Fruit fly (Drosophila melanogaster) whole organism, embryonic: ENCODE results near the gene CG3040.
A peak's percentile ranks its signal among the peaks of the same experiment; 100 is the strongest.

Experiments used
- Blimp-1 ChIP-seq: fragments of 200-800 bp; sonication (Bioruptor generic); optimal IDR thresholded peaks from 3 replicates; lab custom pipeline; 2018; ENCODE audit warnings: missing biosample characterization, missing genetic modification characterization, mild to moderate bottlenecking, moderate library complexity, missing genetic modification reagents
- CG10565 ChIP-seq: fragments of 200-800 bp; sonication (Bioruptor generic); optimal IDR thresholded peaks from 3 replicates; lab custom pipeline; 2016; ENCODE audit warnings: missing biosample characterization, mild to moderate bottlenecking, missing genetic modification characterization
- CG10654 ChIP-seq: fragments of 200-800 bp; sonication (Bioruptor generic); optimal IDR thresholded peaks from 2 replicates; lab custom pipeline; 2016; ENCODE audit warnings: missing biosample characterization, missing genetic modification characterization
- CG11247 ChIP-seq: fragments of 200-800 bp; sonication (Bioruptor generic); IDR thresholded peaks from 2 replicates; pipeline ENCODE4 v1.3.6; 2022; ENCODE audit warnings: missing biosample characterization, missing genetic modification characterization
- CG11696 ChIP-seq: fragments of 200-800 bp; sonication (Bioruptor generic); IDR thresholded peaks from 2 replicates; pipeline ENCODE4 v1.3.6; 2022; ENCODE audit warnings: missing biosample characterization, missing genetic modification characterization
- CG1233 ChIP-seq: fragments of 200-800 bp; sonication (Bioruptor generic); optimal IDR thresholded peaks from 4 replicates; lab custom pipeline; 2018; ENCODE audit warnings: missing biosample characterization, mild to moderate bottlenecking, missing genetic modification characterization
- CG13296 ChIP-seq: fragments of 200-800 bp; sonication (Bioruptor generic); optimal IDR thresholded peaks from 3 replicates; lab custom pipeline; 2018; ENCODE audit warnings: missing biosample characterization, mild to moderate bottlenecking, missing genetic modification characterization
- CG13894 ChIP-seq: fragments of 200-800 bp; sonication (Bioruptor generic); optimal IDR thresholded peaks from 3 replicates; lab custom pipeline; 2018; ENCODE audit warnings: missing biosample characterization, mild to moderate bottlenecking, missing genetic modification characterization, moderate library complexity
- CG15479 ChIP-seq: fragments of 200-800 bp; sonication (Bioruptor generic); optimal IDR thresholded peaks from 3 replicates; lab custom pipeline; 2019; ENCODE audit warnings: missing biosample characterization, mild to moderate bottlenecking, missing genetic modification characterization, moderate library complexity
- CG16815 ChIP-seq: fragments of 200-800 bp; sonication (Bioruptor generic); optimal IDR thresholded peaks from 3 replicates; lab custom pipeline; 2017; ENCODE audit warnings: missing biosample characterization, mild to moderate bottlenecking, missing genetic modification characterization
- CG31441 ChIP-seq: fragments of 200-800 bp; sonication (Bioruptor generic); IDR thresholded peaks from 2 replicates; pipeline ENCODE4 v1.3.6; 2022; ENCODE audit warnings: missing biosample characterization, missing genetic modification characterization
- CG32772 ChIP-seq: fragments of 200-800 bp; sonication (Bioruptor generic); IDR thresholded peaks from 2 replicates; pipeline ENCODE4 v1.3.6; 2022; ENCODE audit warnings: missing biosample characterization, missing genetic modification characterization
- CG33213 ChIP-seq: fragments of 200-800 bp; sonication (Bioruptor generic); optimal IDR thresholded peaks from 3 replicates; lab custom pipeline; 2016; ENCODE audit warnings: missing biosample characterization, missing genetic modification characterization
- CG3407 ChIP-seq: fragments of 200-800 bp; sonication (Bioruptor generic); optimal IDR thresholded peaks from 2 replicates; lab custom pipeline; 2018; ENCODE audit warnings: missing biosample characterization, mild to moderate bottlenecking, missing genetic modification characterization
- CG34376 ChIP-seq: fragments of 200-800 bp; sonication (Bioruptor generic); optimal IDR thresholded peaks from 2 replicates; lab custom pipeline; 2018; ENCODE audit warnings: missing biosample characterization, mild to moderate bottlenecking, missing genetic modification characterization
- CG4360 ChIP-seq: fragments of 200-800 bp; sonication (Bioruptor generic); IDR thresholded peaks from 2 replicates; pipeline ENCODE4 v1.3.6; 2022; ENCODE audit warnings: missing biosample characterization, missing genetic modification characterization
- CG4404 ChIP-seq: fragments of 200-800 bp; sonication (Bioruptor generic); IDR thresholded peaks from 2 replicates; pipeline ENCODE4 v1.3.6; 2022; ENCODE audit warnings: missing biosample characterization, missing genetic modification characterization
- CG7745 ChIP-seq: fragments of 200-800 bp; sonication (Bioruptor generic); optimal IDR thresholded peaks from 2 replicates; lab custom pipeline; 2018; ENCODE audit warnings: missing biosample characterization, mild to moderate bottlenecking, missing genetic modification characterization, moderate library complexity
- CG7839 ChIP-seq: fragments of 200-800 bp; sonication (Bioruptor generic); optimal IDR thresholded peaks from 3 replicates; lab custom pipeline; 2018; ENCODE audit warnings: missing biosample characterization, mild to moderate bottlenecking, missing genetic modification characterization, moderate library complexity
- CG9609 ChIP-seq: fragments of 200-800 bp; sonication (Bioruptor generic); optimal IDR thresholded peaks from 3 replicates; lab custom pipeline; 2016; ENCODE audit warnings: missing biosample characterization, missing genetic modification characterization
- D19B ChIP-seq: fragments of 200-800 bp; sonication (Bioruptor generic); optimal IDR thresholded peaks from 2 replicates; lab custom pipeline; 2017; ENCODE audit warnings: missing biosample characterization, mild to moderate bottlenecking, missing genetic modification characterization
- Ets97D ChIP-seq: fragments of 200-800 bp; sonication (Bioruptor generic); optimal IDR thresholded peaks from 3 replicates; lab custom pipeline; 2016; ENCODE audit warnings: missing biosample characterization, missing genetic modification characterization
- Lhr ChIP-seq: fragments of 200-800 bp; sonication (Bioruptor generic); optimal IDR thresholded peaks from 3 replicates; lab custom pipeline; 2017; ENCODE audit warnings: mild to moderate bottlenecking, missing biosample characterization, missing genetic modification reagents, missing genetic modification characterization
- Mad ChIP-seq: fragments of 200-800 bp; sonication (Bioruptor generic); optimal IDR thresholded peaks from 2 replicates; lab custom pipeline; 2016; ENCODE audit warnings: missing biosample characterization, missing genetic modification characterization
- Oli ChIP-seq: fragments of 200-800 bp; sonication (Bioruptor generic); optimal IDR thresholded peaks from 2 replicates; lab custom pipeline; 2018; ENCODE audit warnings: missing biosample characterization, mild to moderate bottlenecking, missing genetic modification characterization, moderate library complexity
- Rx ChIP-seq: fragments of 200-800 bp; sonication (Bioruptor generic); IDR thresholded peaks from 2 replicates; pipeline ENCODE4 v1.3.6; 2022; ENCODE audit warnings: missing biosample characterization, missing genetic modification characterization
- Sin3A ChIP-seq: fragments of >200 bp; optimal IDR thresholded peaks from 2 replicates; lab custom pipeline; 2018
- Ssrp ChIP-seq: fragments of 200-800 bp; sonication (Bioruptor generic); optimal IDR thresholded peaks from 2 replicates; lab custom pipeline; 2018; ENCODE audit warnings: missing biosample characterization, mild to moderate bottlenecking, missing genetic modification characterization, moderate library complexity
- TFAM ChIP-seq: fragments of 200-800 bp; sonication (Bioruptor generic); optimal IDR thresholded peaks from 2 replicates; lab custom pipeline; 2017; ENCODE audit warnings: missing biosample characterization, missing genetic modification characterization, inconsistent platforms
- Usf ChIP-seq: fragments of 200-800 bp; sonication (Bioruptor generic); optimal IDR thresholded peaks from 2 replicates; lab custom pipeline; 2017; ENCODE audit warnings: missing genotype, missing biosample characterization, missing genetic modification characterization
- cato ChIP-seq: fragments of 200-800 bp; sonication (Bioruptor generic); optimal IDR thresholded peaks from 2 replicates; lab custom pipeline; 2016; ENCODE audit warnings: missing biosample characterization, missing genetic modification characterization, borderline replicate concordance
- dati ChIP-seq: fragments of 200-800 bp; sonication (Bioruptor generic); IDR thresholded peaks from 2 replicates; pipeline ENCODE4 v1.3.6; 2022; ENCODE audit warnings: missing biosample characterization, missing genetic modification characterization
- fd102C ChIP-seq: fragments of 200-800 bp; sonication (Bioruptor generic); optimal IDR thresholded peaks from 2 replicates; lab custom pipeline; 2018; ENCODE audit warnings: missing biosample characterization, mild to moderate bottlenecking, missing genetic modification characterization, moderate library complexity
- fd3F ChIP-seq: fragments of 200-800 bp; sonication (Bioruptor generic); optimal IDR thresholded peaks from 2 replicates; lab custom pipeline; 2018; ENCODE audit warnings: missing biosample characterization, mild to moderate bottlenecking, missing genetic modification characterization, moderate library complexity
- gem ChIP-seq: fragments of 200-800 bp; sonication (Bioruptor generic); optimal IDR thresholded peaks from 2 replicates; lab custom pipeline; 2019; ENCODE audit warnings: missing biosample characterization, mild to moderate bottlenecking, missing genetic modification characterization, moderate library complexity
- grn ChIP-seq: fragments of 200-800 bp; sonication (Bioruptor generic); optimal IDR thresholded peaks from 3 replicates; lab custom pipeline; 2017; ENCODE audit warnings: missing biosample characterization, missing genetic modification characterization
- gt ChIP-seq: fragments of 200-800 bp; sonication (Bioruptor generic); IDR thresholded peaks from 2 replicates; pipeline ENCODE4 v1.3.6; 2022; ENCODE audit warnings: missing biosample characterization, missing genetic modification characterization
- hbn ChIP-seq: fragments of 200-800 bp; sonication (Bioruptor generic); IDR thresholded peaks from 2 replicates; pipeline ENCODE4 v1.3.6; 2022; ENCODE audit warnings: missing biosample characterization, missing genetic modification characterization; ENCODE audit not compliant: partially characterized antibody
- lilli ChIP-seq: fragments of 200-800 bp; sonication (Bioruptor generic); optimal IDR thresholded peaks from 3 replicates; lab custom pipeline; 2016; ENCODE audit warnings: missing biosample characterization, missing genetic modification characterization
- odd ChIP-seq: fragments of 200-800 bp; sonication (Bioruptor generic); optimal IDR thresholded peaks from 2 replicates; lab custom pipeline; 2017; ENCODE audit warnings: missing biosample characterization, mild to moderate bottlenecking, missing genetic modification characterization
- pb ChIP-seq: fragments of 200-800 bp; sonication (Bioruptor generic); optimal IDR thresholded peaks from 3 replicates; lab custom pipeline; 2016; ENCODE audit warnings: missing biosample characterization, missing genetic modification characterization
- scrt ChIP-seq: fragments of 200-800 bp; sonication (Bioruptor generic); optimal IDR thresholded peaks from 2 replicates; lab custom pipeline; 2018; ENCODE audit warnings: missing biosample characterization, mild to moderate bottlenecking, missing genetic modification characterization, moderate library complexity
- sna ChIP-seq: fragments of 200-800 bp; sonication (Bioruptor generic); IDR thresholded peaks from 2 replicates; pipeline ENCODE4 v1.3.6; 2022; ENCODE audit warnings: missing biosample characterization, missing genetic modification characterization; ENCODE audit not compliant: partially characterized antibody
- sug ChIP-seq: fragments of 200-800 bp; optimal IDR thresholded peaks from 2 replicates; lab custom pipeline; 2019; ENCODE audit warnings: missing biosample characterization, mild to moderate bottlenecking, missing genetic modification characterization, moderate library complexity
- tgo ChIP-seq: fragments of 200-800 bp; sonication (Bioruptor generic); IDR thresholded peaks from 3 replicates; pipeline ENCODE4 v1.3.6; 2022; ENCODE audit warnings: missing biosample characterization, missing genetic modification characterization
- vnd ChIP-seq: fragments of 200-800 bp; sonication (Bioruptor generic); IDR thresholded peaks from 3 replicates; pipeline ENCODE4 v1.3.6; 2022; ENCODE audit warnings: missing biosample characterization, missing genetic modification characterization; ENCODE audit not compliant: partially characterized antibody
- vvl ChIP-seq: fragments of 200-800 bp; sonication (Bioruptor generic); IDR thresholded peaks from 2 replicates; pipeline ENCODE4 v1.3.6; 2022; ENCODE audit warnings: missing biosample characterization, missing genetic modification characterization
- z ChIP-seq: fragments of 200-800 bp; sonication (Bioruptor generic); IDR thresholded peaks from 3 replicates; pipeline ENCODE4 v1.3.6; 2022; ENCODE audit warnings: missing biosample characterization, missing genetic modification characterization
- zen2 ChIP-seq: fragments of 200-800 bp; sonication (Bioruptor generic); IDR thresholded peaks from 3 replicates; pipeline ENCODE4 v1.3.6; 2022; ENCODE audit warnings: missing biosample characterization, missing genetic modification characterization; ENCODE audit not compliant: partially characterized antibody
- zfh2 ChIP-seq: fragments of 200-800 bp; sonication (Bioruptor generic); optimal IDR thresholded peaks from 2 replicates; lab custom pipeline; 2016; ENCODE audit warnings: missing biosample characterization, missing genetic modification characterization

Gene CG3040

DNA sequence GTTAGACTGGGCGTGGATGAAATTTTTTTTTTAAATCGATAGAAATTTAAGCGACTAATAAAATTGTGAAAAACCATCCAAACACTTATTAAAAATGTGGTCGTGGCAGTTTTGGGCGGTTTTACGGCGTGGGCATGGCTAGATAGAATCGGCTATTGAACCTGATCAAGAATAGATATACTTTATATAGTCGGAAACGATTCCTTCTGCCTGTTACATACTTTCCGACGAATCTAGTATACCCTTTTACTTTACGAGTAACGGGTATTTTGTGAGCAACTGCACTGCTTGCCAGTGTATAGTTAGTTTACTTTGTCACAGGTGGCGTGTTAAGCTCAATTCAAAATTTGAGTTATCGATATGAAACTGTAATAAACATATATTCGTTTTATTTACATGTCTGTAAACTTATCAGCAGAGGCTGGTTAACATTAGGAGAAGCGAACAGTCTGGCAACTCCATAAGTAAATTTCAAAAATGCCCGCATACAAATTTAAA lies 41.8 kb upstream of the CG3040 start (continued):
- no peak for TF ChIP-seq odd
- TF ChIP-seq fd102C (GFP tag; lab: Kevin White, UChicago): no peak
- TF ChIP-seq CG33213: peak; percentile 70
- no peak for TF ChIP-seq CG7745 (tag; lab: Kevin White, UChicago)
- TF ChIP-seq scrt (GFP tag; lab: Kevin White, UChicago): no peak
- no peak for TF ChIP-seq CG9609 (GFP tag; lab: Kevin White, UChicago)
- no peak for TF ChIP-seq fd3F (GFP tag; lab: Kevin White, UChicago)
- no peak for TF ChIP-seq grn
- TF ChIP-seq Usf (GFP tag; lab: Kevin White, UChicago): no peak
- 0 out of 2 replicates have a peak, but pooled peaks have one; percentile 5 for TF ChIP-seq Rx (GFP tag; lab: Robert Waterston, UW)
- peak; percentile 45; the same call in 1 of the 2 replicates for TF ChIP-seq sna
- TF ChIP-seq CG13894 (tag; lab: Kevin White, UChicago): peak; percentile 9
- TF ChIP-seq Ets97D (GFP tag; lab: Kevin White, UChicago): peak; percentile 75
- TF ChIP-seq CG34376 (GFP tag; lab: Kevin White, UChicago): no peak
- TF ChIP-seq Sin3A (lab: Kevin White, UChicago): no peak
- TF ChIP-seq Blimp-1 (GFP tag; lab: Kevin White, UChicago): peak; percentile 31
- TF ChIP-seq cato (GFP tag; lab: Kevin White, UChicago): no peak
- TF ChIP-seq CG10654: no peak
- peak; percentile 66 for TF ChIP-seq CG7839
- peak; percentile 18 for TF ChIP-seq CG1233 (GFP tag; lab: Kevin White, UChicago)
- peak; percentile 28 for TF ChIP-seq Ssrp (tag; lab: Kevin White, UChicago)
- TF ChIP-seq vvl: peak; percentile 74
- TF ChIP-seq Lhr (GFP tag; lab: Kevin White, UChicago): peak; percentile 65
- TF ChIP-seq zen2 (GFP tag; lab: Robert Waterston, UW): peak; percentile 52; the same call in 2 of the 3 replicates
- peak; percentile 8; the same call in 1 of the 2 replicates for TF ChIP-seq CG32772 (GFP tag; lab: Robert Waterston, UW)
- no peak for TF ChIP-seq z
- peak; percentile 44; the same call in 1 of the 2 replicates for TF ChIP-seq CG11247 (GFP tag; lab: Robert Waterston, UW)
- TF ChIP-seq CG13296: no peak
- 0 out of 2 replicates have a peak, but pooled peaks have one; percentile 26 for TF ChIP-seq CG31441 (GFP tag; lab: Robert Waterston, UW)
- TF ChIP-seq CG15479: no peak
- TF ChIP-seq gt: no peak
- peak; percentile 55 for TF ChIP-seq gem
- TF ChIP-seq zfh2 (GFP tag; lab: Kevin White, UChicago): peak; percentile 27
- TF ChIP-seq dati (GFP tag; lab: Robert Waterston, UW): no peak
- TF ChIP-seq CG4404: no peak
- TF ChIP-seq tgo (GFP tag; lab: Robert Waterston, UW): peak; percentile 43; the same call in 2 of the 3 replicates
- TF ChIP-seq lilli (GFP tag; lab: Kevin White, UChicago): peak; percentile 84
- TF ChIP-seq CG16815 (GFP tag; lab: Kevin White, UChicago): no peak
- TF ChIP-seq pb (GFP tag; lab: Kevin White, UChicago): no peak
- TF ChIP-seq vnd (GFP tag; lab: Robert Waterston, UW): no peak
- TF ChIP-seq sug: peak; percentile 62
- peak; percentile 27 for TF ChIP-seq Mad (GFP tag; lab: Kevin White, UChicago)
- TF ChIP-seq CG4360 (GFP tag; lab: Robert Waterston, UW): no peak
- TF ChIP-seq CG3407 (GFP tag; lab: Kevin White, UChicago): no peak
- peak; percentile 31 for TF ChIP-seq D19B (GFP tag; lab: Kevin White, UChicago)
- no peak for TF ChIP-seq TFAM (GFP tag; lab: Kevin White, UChicago)
- peak; percentile 57 for TF ChIP-seq hbn
- TF ChIP-seq Oli (tag; lab: Kevin White, UChicago): no peak
- no peak for TF ChIP-seq CG10565 (GFP tag; lab: Kevin White, UChicago)
- no peak for TF ChIP-seq CG11696 (GFP tag; lab: Robert Waterston, UW)
